Worm (Caenorhabditis elegans) whole organism, L4 larva: Measurements from ENCODE around the gene M153.3.

Experiments
- R02D3.7 ChIP-seq: fragments of 150-350 bp; sonication (generic microtip); optimal IDR thresholded peaks from 3 replicates; lab custom pipeline; 2014; ENCODE audit warnings: missing biosample characterization, missing genetic modification characterization
- aha-1 ChIP-seq: fragments of 150-350 bp; peaks from one replicate; lab custom pipeline; 2014; ENCODE audit warnings: missing biosample characterization, missing genetic modification characterization
- ama-1 ChIP-seq: fragments of 150-350 bp; optimal IDR thresholded peaks from 2 replicates; lab custom pipeline; 2014; ENCODE audit warnings: inconsistent platforms, mixed read lengths
- daf-12 ChIP-seq: fragments of 150-350 bp; optimal IDR thresholded peaks from 2 replicates; lab custom pipeline; 2014; ENCODE audit warnings: missing biosample characterization, missing genetic modification reagents, missing genetic modification characterization
- lin-39 ChIP-seq: fragments of 150-350 bp; optimal IDR thresholded peaks from 2 replicates; lab custom pipeline; 2014; ENCODE audit warnings: missing biosample characterization, missing genetic modification reagents, missing genetic modification characterization
- madf-9 ChIP-seq: fragments of 200-800 bp; sonication (Bioruptor generic); conservative IDR thresholded peaks from 2 replicates; pipeline ENCODE4 v1.3.6; 2022; ENCODE audit warnings: missing genetic modification reagents, missing genetic modification characterization, missing compliant biosample characterization
- nhr-102 ChIP-seq: sonication (generic microtip); optimal IDR thresholded peaks from 2 replicates; lab custom pipeline; 2016; ENCODE audit warnings: mild to moderate bottlenecking, missing genetic modification characterization, moderate library complexity, missing compliant biosample characterization
- nhr-11 ChIP-seq: fragments of 150-350 bp; optimal IDR thresholded peaks from 2 replicates; lab custom pipeline; 2014; ENCODE audit warnings: missing biosample characterization, missing genetic modification characterization
- nhr-28 ChIP-seq: fragments of 150-350 bp; optimal IDR thresholded peaks from 2 replicates; lab custom pipeline; 2014; ENCODE audit warnings: missing biosample characterization, missing genetic modification characterization
- nhr-76 ChIP-seq: fragments of 150-350 bp; optimal IDR thresholded peaks from 2 replicates; lab custom pipeline; 2014; ENCODE audit warnings: missing biosample characterization, missing genetic modification characterization
- skn-1 ChIP-seq: fragments of 150-350 bp; optimal IDR thresholded peaks from 2 replicates; lab custom pipeline; 2014; ENCODE audit warnings: missing biosample characterization, missing genetic modification characterization
- snpc-4 ChIP-seq: fragments of 150-350 bp; optimal IDR thresholded peaks from 2 replicates; lab custom pipeline; 2014; ENCODE audit warnings: missing biosample characterization, missing genetic modification characterization
- zfp-2 ChIP-seq: sonication (generic microtip); optimal IDR thresholded peaks from 2 replicates; lab custom pipeline; 2016; ENCODE audit warnings: mild to moderate bottlenecking, missing genetic modification characterization, missing compliant biosample characterization
- ztf-11 ChIP-seq: fragments of 150-350 bp; optimal IDR thresholded peaks from 2 replicates; lab custom pipeline; 2014; ENCODE audit warnings: missing biosample characterization, missing genetic modification characterization

ce11 chrX:12164047-12164446, 21.4 kb downstream of the M153.3 start:
- no peak for TF ChIP-seq aha-1
- no peak for TF ChIP-seq skn-1 (tag; lab: Kevin White, UChicago)
- TF ChIP-seq nhr-76: no peak
- no peak for TF ChIP-seq R02D3.7 (tag; lab: Kevin White, UChicago)
- TF ChIP-seq ama-1 (lab: Kevin White, UChicago): no peak
- no peak for TF ChIP-seq zfp-2
- TF ChIP-seq nhr-28 (tag; lab: Kevin White, UChicago): no peak
- no peak for TF ChIP-seq lin-39
- no peak for TF ChIP-seq nhr-102
- no peak for TF ChIP-seq nhr-11 (tag; lab: Kevin White, UChicago)
- no peak for TF ChIP-seq daf-12 (tag; lab: Kevin White, UChicago)
- no peak for TF ChIP-seq madf-9 (GFP tag; lab: Robert Waterston, UW)
- no peak for TF ChIP-seq snpc-4 (tag; lab: Kevin White, UChicago)
- TF ChIP-seq ztf-11 (tag; lab: Kevin White, UChicago): no peak
